Fruit fly (Drosophila melanogaster): ENCODE results near the gene Snoo.
A peak's percentile ranks its signal among the peaks of the same experiment; 100 is the strongest.

Snoo gene

DNA sequence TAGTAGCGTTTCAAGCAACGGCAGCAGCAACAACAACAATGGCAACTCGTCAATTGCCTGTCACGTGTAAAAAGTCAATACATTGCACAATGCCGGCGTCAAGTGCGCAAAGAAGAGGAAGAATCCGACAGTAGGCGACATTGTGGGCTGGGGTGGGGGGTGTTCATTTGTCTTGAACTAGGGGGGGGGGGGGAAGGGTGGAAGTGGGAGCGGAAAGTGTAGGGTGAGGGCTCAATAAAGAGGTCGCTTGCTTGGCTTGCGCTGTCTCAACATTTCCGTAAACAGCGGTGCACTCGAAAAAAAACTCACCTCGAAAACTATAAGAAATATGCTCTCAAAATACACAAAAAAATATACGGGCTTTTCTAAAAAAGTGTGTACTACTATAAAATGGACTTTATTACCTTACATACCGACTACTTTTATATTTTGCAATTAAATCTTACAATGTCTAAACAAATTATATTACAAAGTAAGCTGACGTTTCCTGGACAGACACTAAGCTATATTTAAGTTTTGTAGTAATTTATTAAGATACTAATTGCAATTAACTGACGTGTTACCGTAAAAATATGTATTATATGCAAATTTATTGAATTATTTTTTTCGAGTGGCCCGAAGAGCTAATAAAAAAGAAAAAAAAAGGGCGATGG lies 18.1 kb downstream of the Snoo start (continued):
- TF ChIP-seq CG12659 (GFP tag; optimal IDR thresholded peaks at IDR 0.05) (peak; percentile 3), Hsf (GFP tag; optimal IDR thresholded peaks at IDR 0.05) (no peak), CG6765 (GFP tag; optimal IDR thresholded peaks at IDR 0.05) (no peak), Fer3 (tag; optimal IDR thresholded peaks at IDR 0.05) (no peak), slbo (GFP tag; IDR thresholded peaks at IDR 0.05) (no peak), CG12391 (tag; optimal IDR thresholded peaks at IDR 0.05) (peak; percentile 35), CG31224 (GFP tag; IDR thresholded peaks at IDR 0.05) (no peak), CG17385 (GFP tag; optimal IDR thresholded peaks at IDR 0.05) (peak; percentile 38), Lhr (GFP tag; optimal IDR thresholded peaks at IDR 0.05) (no peak), gt (GFP tag; IDR thresholded peaks at IDR 0.05) (no peak), CG1832 (GFP tag; optimal IDR thresholded peaks at IDR 0.05) (no peak), CHES-1-like (GFP tag; optimal IDR thresholded peaks at IDR 0.05) (no peak), Med (GFP tag) (no peak), en (GFP tag; optimal IDR thresholded peaks at IDR 0.05) (no peak), CG4854 (GFP tag; optimal IDR thresholded peaks at IDR 0.05) (no peak), Dll (GFP tag; IDR thresholded peaks at IDR 0.05; ENCODE audit: partially characterized antibody) (no peak), CG17568 (GFP tag; optimal IDR thresholded peaks at IDR 0.05) (no peak), twi (tag; optimal IDR thresholded peaks at IDR 0.05) (no peak), crol (GFP tag; IDR thresholded peaks at IDR 0.05) (peak; percentile 85), usp (GFP tag; optimal IDR thresholded peaks at IDR 0.05) (no peak), tio (GFP tag; optimal IDR thresholded peaks at IDR 0.05) (peak; percentile 12), PHDP (tag; optimal IDR thresholded peaks at IDR 0.05) (peak; percentile 13), cas (GFP tag; IDR thresholded peaks at IDR 0.05) (no peak), CG9817 (tag; optimal IDR thresholded peaks at IDR 0.05) (no peak), bcd (GFP tag; optimal IDR thresholded peaks at IDR 0.05) (peak; percentile 31), CG4404 (GFP tag; IDR thresholded peaks at IDR 0.05) (no peak), Lpt (GFP tag; optimal IDR thresholded peaks at IDR 0.05) (no peak), Asciz (GFP tag; optimal IDR thresholded peaks at IDR 0.05) (peak; percentile 51), CG2116 (GFP tag; optimal IDR thresholded peaks at IDR 0.05) (no peak), NFAT (GFP tag; IDR thresholded peaks at IDR 0.05) (no peak), tup (GFP tag; optimal IDR thresholded peaks at IDR 0.05) (no peak), CG17186 (GFP tag; optimal IDR thresholded peaks at IDR 0.05) (no peak), dmrt99B (tag; optimal IDR thresholded peaks at IDR 0.05) (peak; percentile 65), yki (optimal IDR thresholded peaks at IDR 0.05) (no peak), CG11723 (GFP tag; optimal IDR thresholded peaks at IDR 0.05) (no peak), CG13775 (GFP tag; optimal IDR thresholded peaks at IDR 0.05) (no peak), exex (tag; optimal IDR thresholded peaks at IDR 0.05) (no peak), Sin3A (optimal IDR thresholded peaks at IDR 0.05) (no peak), trh (GFP tag; optimal IDR thresholded peaks at IDR 0.05) (no peak), CG4328 (GFP tag; optimal IDR thresholded peaks at IDR 0.05) (no peak), MTF-1 (GFP tag; optimal IDR thresholded peaks at IDR 0.05; ENCODE audit: borderline replicate concordance) (no peak), ind (GFP tag; optimal IDR thresholded peaks at IDR 0.05) (no peak), gem (tag; optimal IDR thresholded peaks at IDR 0.05) (peak; percentile 66), Tbp (GFP tag; optimal IDR thresholded peaks at IDR 0.05) (no peak), CG8089 (GFP tag; optimal IDR thresholded peaks at IDR 0.05) (no peak), Ada2b (GFP tag; IDR thresholded peaks at IDR 0.05) (no peak), ase (GFP tag; IDR thresholded peaks at IDR 0.05) (no peak), CG7357 (GFP tag; IDR thresholded peaks at IDR 0.05) (no peak), CrebB (tag; optimal IDR thresholded peaks at IDR 0.05) (no peak), peb (GFP tag; IDR thresholded peaks at IDR 0.05) (no peak), nerfin-2 (GFP tag; IDR thresholded peaks at IDR 0.05; ENCODE audit: partially characterized antibody) (no peak), Dbx (GFP tag; IDR thresholded peaks at IDR 0.05) (no peak)

Measured in whole organism, embryonic.